Worm (Caenorhabditis elegans): ENCODE data around the gene sdz-1.

sdz-1 gene

DNA sequence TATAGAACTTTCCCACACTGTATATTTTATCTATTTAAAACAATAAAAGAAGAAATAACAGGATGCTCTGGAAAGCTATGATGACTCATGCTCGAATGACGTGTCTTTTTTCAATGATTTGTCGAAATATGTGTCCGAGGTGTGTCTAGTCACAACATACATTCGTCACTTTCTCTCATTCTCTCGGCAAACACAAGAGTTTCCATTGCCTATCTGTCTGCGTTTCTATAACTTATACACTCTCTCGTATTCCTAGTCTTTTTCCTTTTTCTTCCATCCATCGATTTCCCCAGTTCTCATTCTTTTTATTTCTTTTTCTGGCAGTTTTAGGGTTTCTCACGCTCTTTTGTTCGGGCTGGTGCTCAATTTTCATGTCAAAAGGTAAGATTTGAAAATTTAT, 3.5 kb downstream of the sdz-1 start:
- no peak for TF ChIP-seq zip-8 (tag; optimal IDR thresholded peaks at IDR 0.05)
- TF ChIP-seq mls-2 (tag; optimal IDR thresholded peaks at IDR 0.05) = no peak
- no peak for TF ChIP-seq drap-1 (GFP tag; optimal IDR thresholded peaks at IDR 0.05)
- TF ChIP-seq tbx-8 (GFP tag; optimal IDR thresholded peaks at IDR 0.05) = no peak
- TF ChIP-seq ceh-39 (tag; optimal IDR thresholded peaks at IDR 0.05) = no peak
- no peak for TF ChIP-seq snpc-4 (tag; optimal IDR thresholded peaks at IDR 0.05)
- TF ChIP-seq hlh-1 (tag; optimal IDR thresholded peaks at IDR 0.05) = no peak
- no peak for TF ChIP-seq mep-1 (tag; optimal IDR thresholded peaks at IDR 0.05)
- TF ChIP-seq blmp-1 (tag; optimal IDR thresholded peaks at IDR 0.05) = no peak
- TF ChIP-seq mab-5 (tag; optimal IDR thresholded peaks at IDR 0.05) = no peak
- TF ChIP-seq cnd-1 (tag; optimal IDR thresholded peaks at IDR 0.05) = no peak
- no peak for TF ChIP-seq nhr-28 (tag; optimal IDR thresholded peaks at IDR 0.05)
- TF ChIP-seq flh-1 (GFP tag; optimal IDR thresholded peaks at IDR 0.05) = no peak
- no peak for TF ChIP-seq M03D4.4 (tag; optimal IDR thresholded peaks at IDR 0.05)
- no peak for TF ChIP-seq lsy-2 (tag; optimal IDR thresholded peaks at IDR 0.05)
- TF ChIP-seq elt-1 (tag; optimal IDR thresholded peaks at IDR 0.05; ENCODE audit: borderline replicate concordance, insufficient read depth) = no peak
- TF ChIP-seq unc-39 (tag; optimal IDR thresholded peaks at IDR 0.05) = no peak
- TF ChIP-seq nhr-12 (tag; optimal IDR thresholded peaks at IDR 0.05) = no peak
- TF ChIP-seq unc-120 (tag; optimal IDR thresholded peaks at IDR 0.05; ENCODE audit: poor library complexity, severe bottlenecking) = no peak

DNA sequence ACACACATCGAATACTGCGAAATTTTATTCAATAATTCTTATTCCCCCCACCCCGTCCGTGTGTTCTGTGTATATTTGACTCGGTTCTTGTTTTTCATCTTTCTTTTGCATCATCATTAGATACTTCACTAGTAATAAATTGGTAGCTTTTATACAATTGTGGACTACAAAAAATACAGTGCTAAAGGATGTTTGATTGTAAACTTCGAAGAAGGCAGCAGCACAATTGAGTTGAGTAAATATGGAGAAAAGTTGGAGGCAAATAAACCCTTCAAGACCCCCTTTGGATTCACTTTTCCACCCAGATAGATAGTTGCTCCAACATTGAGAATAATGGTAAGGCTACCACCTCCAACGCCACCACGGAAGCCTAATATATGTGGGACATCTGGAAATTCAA, 6.8 kb downstream of the sdz-1 start, which contains the start of gene B0303.7:
Gene B0303.7, plus strand, starts transcription at position 301 of the 400 bp plus-strand sequence.
- TF ChIP-seq ceh-43 (GFP tag; optimal IDR thresholded peaks at IDR 0.05) (no peak), nhr-12 (tag; optimal IDR thresholded peaks at IDR 0.05) (no peak), ham-2 (GFP tag; optimal IDR thresholded peaks at IDR 0.05) (no peak), flh-1 (GFP tag; optimal IDR thresholded peaks at IDR 0.05) (no peak), ztf-11 (tag; optimal IDR thresholded peaks at IDR 0.05) (no peak), nhr-2 (tag; optimal IDR thresholded peaks at IDR 0.05) (no peak), unc-39 (tag; optimal IDR thresholded peaks at IDR 0.05) (no peak), lsy-2 (tag; optimal IDR thresholded peaks at IDR 0.05) (no peak), unc-120 (tag; optimal IDR thresholded peaks at IDR 0.05; ENCODE audit: poor library complexity, severe bottlenecking) (no peak)

DNA sequence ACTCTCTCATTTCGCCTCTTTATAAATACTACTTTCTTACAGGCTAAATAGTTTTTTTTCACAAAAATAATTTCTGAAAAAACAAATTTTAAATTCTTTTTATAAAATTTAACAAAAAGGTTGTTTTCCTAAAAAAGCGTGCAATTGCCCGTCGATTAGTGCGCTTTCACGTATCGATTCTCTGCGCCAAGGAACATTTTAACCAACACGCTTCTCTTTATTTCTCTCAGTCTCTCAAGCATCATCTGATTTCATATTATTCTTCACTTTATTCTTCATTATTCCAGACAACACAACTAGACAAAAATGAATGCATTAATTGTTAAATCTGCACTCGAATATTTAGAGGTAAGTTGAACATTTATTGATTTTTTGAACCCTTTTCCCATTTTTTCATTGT, 10.5 kb downstream of the sdz-1 start, which contains the start of gene B0303.4:
Gene B0303.4, plus strand, starts transcription at position 196 of the 400 bp plus-strand sequence.
- TF ChIP-seq bed-3 (GFP tag; optimal IDR thresholded peaks at IDR 0.05) (no peak), mep-1 (tag; optimal IDR thresholded peaks at IDR 0.05) (peak; percentile 59), ces-1 (GFP tag; optimal IDR thresholded peaks at IDR 0.05) (peak; percentile 72), nhr-2 (tag; optimal IDR thresholded peaks at IDR 0.05) (no peak), lin-13 (tag; optimal IDR thresholded peaks at IDR 0.05) (no peak), lsy-2 (tag; optimal IDR thresholded peaks at IDR 0.05) (peak; percentile 54), unc-39 (tag; optimal IDR thresholded peaks at IDR 0.05) (no peak), ceh-39 (tag; optimal IDR thresholded peaks at IDR 0.05) (no peak), hlh-1 (tag; optimal IDR thresholded peaks at IDR 0.05) (no peak)

DNA sequence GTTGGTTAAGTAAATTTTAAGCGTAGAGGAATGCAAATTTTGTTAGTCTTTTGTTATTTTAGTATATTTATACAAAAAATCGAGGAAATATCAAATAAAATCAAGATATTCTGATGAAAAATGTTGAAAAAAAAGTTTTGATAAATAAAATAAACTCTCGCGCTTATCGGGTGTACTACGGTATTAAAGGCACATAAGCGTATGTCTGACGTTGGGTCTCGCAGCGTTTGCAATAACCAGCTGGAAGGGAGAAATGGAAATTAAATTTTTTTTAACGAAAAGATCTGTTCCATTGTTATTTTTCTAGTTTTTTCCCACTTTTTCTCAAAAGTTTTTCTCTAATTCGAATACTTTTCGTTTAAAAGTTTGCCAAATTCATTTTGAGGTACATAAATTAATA, 11.0 kb downstream of the sdz-1 start:
- no peak for TF ChIP-seq bed-3 (GFP tag; optimal IDR thresholded peaks at IDR 0.05)

DNA sequence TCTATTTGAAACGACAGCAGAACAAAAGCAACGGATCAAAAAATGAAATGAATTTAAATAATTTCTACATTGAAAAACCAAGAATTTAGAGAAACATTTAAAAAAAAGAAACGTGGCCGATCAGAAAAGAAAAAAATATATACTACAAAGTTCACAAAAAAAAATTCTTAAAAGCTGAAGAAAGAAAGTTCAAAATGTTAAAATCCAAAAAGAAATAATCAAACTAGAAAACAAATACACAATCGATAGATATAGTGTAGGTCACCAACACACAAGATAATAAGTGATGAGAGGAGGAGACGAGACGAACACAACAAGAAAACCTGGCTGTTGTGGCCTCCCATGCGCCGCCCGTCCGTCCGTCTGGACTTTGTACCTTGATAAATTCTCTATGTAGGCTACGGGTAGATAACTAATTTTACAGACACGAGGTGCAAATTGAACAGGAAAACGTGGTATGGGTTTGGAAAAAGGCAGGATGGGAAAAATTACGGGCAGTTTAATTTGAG, 11.6 kb downstream of the sdz-1 start, which contains the start of gene hadb-1:
Gene hadb-1, minus strand, starts transcription at position 51 of the 509 bp plus-strand sequence.
- no peak for TF ChIP-seq tbx-8 (GFP tag; optimal IDR thresholded peaks at IDR 0.05)
- no peak for TF ChIP-seq bed-3 (GFP tag; optimal IDR thresholded peaks at IDR 0.05)
- TF ChIP-seq ceh-83 (GFP tag; optimal IDR thresholded peaks at IDR 0.05) = no peak
- no peak for TF ChIP-seq sem-2 (GFP tag; optimal IDR thresholded peaks at IDR 0.05)
- no peak for TF ChIP-seq ceh-43 (GFP tag; optimal IDR thresholded peaks at IDR 0.05)
- no peak for TF ChIP-seq unc-39 (tag; optimal IDR thresholded peaks at IDR 0.05)
- TF ChIP-seq elt-1 (tag; optimal IDR thresholded peaks at IDR 0.05; ENCODE audit: borderline replicate concordance, insufficient read depth) = no peak

DNA sequence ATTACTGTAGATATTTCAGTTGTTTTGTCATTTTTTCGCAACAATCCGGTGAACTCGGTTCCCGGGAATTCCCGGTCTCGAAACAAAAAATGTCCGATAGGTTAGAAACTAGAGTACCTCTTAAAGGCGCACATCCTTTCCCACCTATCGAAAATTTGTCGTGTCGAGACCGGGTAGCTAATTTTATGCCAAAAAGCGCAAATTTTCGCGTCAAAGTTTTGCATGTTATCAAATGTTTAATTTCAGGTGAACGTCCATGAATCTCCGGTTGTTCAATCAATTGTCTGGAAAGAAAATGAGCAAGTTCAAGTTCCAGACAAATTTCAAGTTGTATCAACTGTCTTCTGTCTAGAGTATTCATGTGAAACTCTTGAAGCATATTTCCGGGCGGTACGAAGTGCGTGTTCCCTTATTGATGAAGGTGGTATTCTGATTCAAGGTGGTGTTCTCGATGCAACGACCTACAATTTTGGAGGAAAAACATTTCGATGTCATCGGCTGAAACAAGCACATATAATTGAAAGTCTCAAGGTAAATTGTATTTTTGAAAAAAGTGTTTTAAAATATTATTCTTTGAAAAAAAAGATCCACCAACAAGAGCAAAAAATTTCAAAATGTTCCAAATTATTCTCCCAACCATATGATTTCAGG, 14.4 kb downstream of the sdz-1 start:
- TF ChIP-seq unc-62 (GFP tag; optimal IDR thresholded peaks at IDR 0.05) = no peak
- no peak for TF ChIP-seq mls-2 (tag; optimal IDR thresholded peaks at IDR 0.05)
- TF ChIP-seq sem-2 (GFP tag; optimal IDR thresholded peaks at IDR 0.05) = no peak
- TF ChIP-seq nhr-28 (tag; optimal IDR thresholded peaks at IDR 0.05) = no peak
- no peak for TF ChIP-seq flh-1 (GFP tag; optimal IDR thresholded peaks at IDR 0.05)
- no peak for TF ChIP-seq lsy-2 (tag; optimal IDR thresholded peaks at IDR 0.05)
- no peak for TF ChIP-seq ceh-83 (GFP tag; optimal IDR thresholded peaks at IDR 0.05)
- no peak for TF ChIP-seq elt-1 (tag; optimal IDR thresholded peaks at IDR 0.05; ENCODE audit: borderline replicate concordance, insufficient read depth)
- no peak for TF ChIP-seq blmp-1 (tag; optimal IDR thresholded peaks at IDR 0.05)
- TF ChIP-seq sptf-1 (tag; optimal IDR thresholded peaks at IDR 0.05) = no peak
- no peak for TF ChIP-seq ztf-11 (tag; optimal IDR thresholded peaks at IDR 0.05)
- TF ChIP-seq nhr-2 (tag; optimal IDR thresholded peaks at IDR 0.05) = no peak
- no peak for TF ChIP-seq ceh-39 (tag; optimal IDR thresholded peaks at IDR 0.05)
- no peak for TF ChIP-seq mab-5 (tag; optimal IDR thresholded peaks at IDR 0.05)
- TF ChIP-seq unc-39 (tag; optimal IDR thresholded peaks at IDR 0.05) = no peak
- no peak for TF ChIP-seq ceh-43 (GFP tag; optimal IDR thresholded peaks at IDR 0.05)
- no peak for TF ChIP-seq nhr-76 (tag; optimal IDR thresholded peaks at IDR 0.05)
- no peak for TF ChIP-seq nhr-12 (tag; optimal IDR thresholded peaks at IDR 0.05)
- TF ChIP-seq tbx-8 (GFP tag; optimal IDR thresholded peaks at IDR 0.05) = no peak

Measured in whole organism, mixed stage, embryonic.